Worm (Caenorhabditis elegans) whole organism, L2 larva: Measurements from ENCODE around the gene ZK1073.2.

Experiments used
- C34F6.9 ChIP-seq: fragments of 150-350 bp; optimal IDR thresholded peaks from 2 replicates; lab custom pipeline; 2014; ENCODE audit warnings: missing biosample characterization, missing genetic modification characterization
- blmp-1 ChIP-seq: sonication (generic microtip); optimal IDR thresholded peaks from 2 replicates; lab custom pipeline; 2017; ENCODE audit warnings: missing genetic modification characterization, mild to moderate bottlenecking, missing compliant biosample characterization, antibody characterized with exemption, moderate library complexity; ENCODE audit not compliant: insufficient read depth
- ceh-16 ChIP-seq: fragments of 150-350 bp; optimal IDR thresholded peaks from 2 replicates; lab custom pipeline; 2014; ENCODE audit warnings: missing biosample characterization, missing genetic modification characterization
- nhr-11 ChIP-seq: fragments of 150-350 bp; optimal IDR thresholded peaks from 2 replicates; lab custom pipeline; 2014; ENCODE audit warnings: missing biosample characterization, missing genetic modification characterization
- zag-1 ChIP-seq: fragments of 150-350 bp; optimal IDR thresholded peaks from 2 replicates; lab custom pipeline; 2014; ENCODE audit warnings: missing biosample characterization, missing genetic modification characterization
- ztf-4 ChIP-seq: fragments of 150-350 bp; optimal IDR thresholded peaks from 2 replicates; lab custom pipeline; 2014; ENCODE audit warnings: missing biosample characterization, missing genetic modification characterization

DNA sequence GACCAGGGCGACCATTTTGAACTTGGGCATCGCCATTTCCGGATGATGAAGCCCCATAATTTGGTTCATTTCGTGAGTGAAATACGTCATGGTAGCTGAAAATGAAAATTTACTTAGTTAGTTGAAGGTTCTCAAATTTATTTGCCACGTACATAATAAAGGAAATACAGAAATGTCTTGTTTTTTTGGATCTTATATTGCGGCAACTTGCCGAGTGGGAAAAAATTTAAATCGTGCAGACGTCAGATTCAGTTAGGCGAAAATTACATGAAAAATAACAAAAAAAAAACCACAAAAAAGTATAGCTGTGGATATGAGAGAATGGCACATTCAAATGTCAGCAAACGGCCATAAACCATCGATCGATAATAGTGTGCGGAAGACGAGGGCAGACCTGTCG lies 44.7 kb upstream of the ZK1073.2 start, which contains the start of gene T27A8.2:
- TF ChIP-seq ztf-4 (tag; lab: Kevin White, UChicago), result no peak
- no peak for TF ChIP-seq C34F6.9
- no peak for TF ChIP-seq nhr-11
- TF ChIP-seq ceh-16 (tag; lab: Kevin White, UChicago), result no peak
- TF ChIP-seq zag-1 (tag; lab: Kevin White, UChicago), result no peak
- TF ChIP-seq blmp-1 (tag; lab: Kevin White, UChicago), result no peak
